Fruit fly (Drosophila melanogaster) whole organism, adult: ENCODE measurements around the gene CREG.

Experiments used
- CG11617 ChIP-seq: fragments of 200-800 bp; sonication (Bioruptor generic); optimal IDR thresholded peaks from 2 replicates; lab custom pipeline; 2017; ENCODE audit warnings: mild to moderate bottlenecking, missing biosample characterization, missing genetic modification reagents, missing genetic modification characterization
- CG12768 ChIP-seq: fragments of 200-800 bp; sonication (Bioruptor generic); optimal IDR thresholded peaks from 2 replicates; lab custom pipeline; 2017; ENCODE audit warnings: missing biosample characterization, missing genetic modification characterization, mild to moderate bottlenecking, moderate library complexity, missing genetic modification reagents
- CG14711 ChIP-seq: fragments of 200-800 bp; sonication (Bioruptor generic); optimal IDR thresholded peaks from 2 replicates; lab custom pipeline; 2018; ENCODE audit warnings: missing biosample characterization, mild to moderate bottlenecking, missing genetic modification characterization, moderate library complexity
- CG1620 ChIP-seq: fragments of 200-800 bp; sonication (Bioruptor generic); optimal IDR thresholded peaks from 2 replicates; lab custom pipeline; 2016; ENCODE audit warnings: missing biosample characterization, missing genetic modification characterization
- CG33017 ChIP-seq: fragments of 200-800 bp; sonication (Bioruptor generic); optimal IDR thresholded peaks from 2 replicates; lab custom pipeline; 2018; ENCODE audit warnings: missing biosample characterization, mild to moderate bottlenecking, missing genetic modification characterization, moderate library complexity
- CG5204 ChIP-seq: fragments of 200-800 bp; sonication (Bioruptor generic); optimal IDR thresholded peaks from 2 replicates; lab custom pipeline; 2016; ENCODE audit warnings: missing biosample characterization, missing genetic modification characterization
- CG7045 ChIP-seq: fragments of 200-800 bp; sonication (Bioruptor generic); optimal IDR thresholded peaks from 2 replicates; lab custom pipeline; 2017; ENCODE audit warnings: missing biosample characterization, mild to moderate bottlenecking, missing genetic modification characterization
- CG7101 ChIP-seq: fragments of 200-800 bp; sonication (Bioruptor generic); optimal IDR thresholded peaks from 2 replicates; lab custom pipeline; 2018; ENCODE audit warnings: missing biosample characterization, mild to moderate bottlenecking, missing genetic modification characterization, moderate library complexity
- Clk ChIP-seq: fragments of 200-800 bp; sonication (Bioruptor generic); optimal IDR thresholded peaks from 2 replicates; lab custom pipeline; 2017; ENCODE audit warnings: missing biosample characterization, missing genetic modification characterization
- Crg-1 ChIP-seq: fragments of 200-800 bp; sonication (Bioruptor generic); optimal IDR thresholded peaks from 2 replicates; lab custom pipeline; 2016; ENCODE audit warnings: missing biosample characterization, missing genetic modification characterization
- Hr96 ChIP-seq: fragments of 200-800 bp; sonication (Bioruptor generic); optimal IDR thresholded peaks from 2 replicates; lab custom pipeline; 2016; ENCODE audit warnings: missing biosample characterization, missing genetic modification characterization
- Mnt ChIP-seq: fragments of 200-800 bp; sonication (Bioruptor generic); optimal IDR thresholded peaks from 2 replicates; lab custom pipeline; 2016; ENCODE audit warnings: missing biosample characterization, mild to moderate bottlenecking, missing genetic modification characterization
- bab1 ChIP-seq: fragments of 200-800 bp; sonication (Bioruptor generic); optimal IDR thresholded peaks from 3 replicates; lab custom pipeline; 2019; ENCODE audit warnings: missing biosample characterization, mild to moderate bottlenecking, missing genetic modification characterization, moderate library complexity
- cic ChIP-seq: fragments of 200-800 bp; sonication (Bioruptor generic); optimal IDR thresholded peaks from 2 replicates; lab custom pipeline; 2017; ENCODE audit warnings: missing biosample characterization, mild to moderate bottlenecking, missing genetic modification characterization, moderate library complexity
- cnc ChIP-seq, 2 experiments: fragments of >200 bp; optimal IDR thresholded peaks; 2 replicates each; lab custom pipeline; 2017
- kay ChIP-seq: fragments of 200-800 bp; sonication (Bioruptor generic); peaks from one replicate; lab custom pipeline; 2016; ENCODE audit warnings: missing biosample characterization, missing genetic modification characterization, borderline replicate concordance
- ovo ChIP-seq: fragments of 200-800 bp; sonication (Bioruptor generic); optimal IDR thresholded peaks from 2 replicates; lab custom pipeline; 2016; ENCODE audit warnings: missing biosample characterization, missing genetic modification characterization
- pad ChIP-seq: fragments of 200-800 bp; sonication (Bioruptor generic); optimal IDR thresholded peaks from 3 replicates; lab custom pipeline; 2017; ENCODE audit warnings: missing biosample characterization, missing genetic modification characterization, mild to moderate bottlenecking, moderate library complexity, missing genetic modification reagents
- tj ChIP-seq: fragments of 200-800 bp; sonication (Bioruptor generic); optimal IDR thresholded peaks from 3 replicates; lab custom pipeline; 2017; ENCODE audit warnings: missing biosample characterization, mild to moderate bottlenecking, missing genetic modification characterization, moderate library complexity
- toe ChIP-seq: fragments of 200-800 bp; sonication (Bioruptor generic); optimal IDR thresholded peaks from 2 replicates; lab custom pipeline; 2016; ENCODE audit warnings: missing biosample characterization, missing genetic modification characterization

Gene CREG

DNA sequence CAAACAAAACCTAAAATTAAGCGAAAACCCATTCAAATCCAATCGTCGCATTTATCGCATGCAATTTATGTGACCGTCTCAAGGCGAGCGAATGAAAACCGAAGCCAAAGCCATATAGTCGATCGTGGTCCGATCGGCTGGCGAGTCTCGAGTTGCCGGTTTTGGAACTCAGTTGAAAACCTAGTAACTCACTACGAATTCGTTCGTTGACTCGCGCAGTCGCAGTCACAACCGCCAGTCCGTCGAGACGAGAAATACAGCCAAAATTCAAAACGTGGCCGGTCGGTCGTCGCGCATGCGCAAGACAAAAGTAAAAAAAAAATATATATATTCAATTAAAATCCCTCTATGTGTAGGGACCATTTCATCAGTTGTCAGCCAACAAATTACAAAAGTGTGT is 14.7 kb downstream of the CREG start, which contains the start of gene lute:
TSS of gene lute (plus strand) at position 203 of the 400 bp plus-strand sequence.
- TF ChIP-seq tj (peak; percentile 44), CG33017 (tag; lab: Kevin White, UChicago) (no peak), kay (peak; percentile 56), cic (GFP tag; lab: Kevin White, UChicago) (no peak), cnc (optimal IDR thresholded peaks at IDR 0.05; lab: Kevin White, UChicago) (no peak), pad (GFP tag; lab: Kevin White, UChicago) (no peak)

DNA sequence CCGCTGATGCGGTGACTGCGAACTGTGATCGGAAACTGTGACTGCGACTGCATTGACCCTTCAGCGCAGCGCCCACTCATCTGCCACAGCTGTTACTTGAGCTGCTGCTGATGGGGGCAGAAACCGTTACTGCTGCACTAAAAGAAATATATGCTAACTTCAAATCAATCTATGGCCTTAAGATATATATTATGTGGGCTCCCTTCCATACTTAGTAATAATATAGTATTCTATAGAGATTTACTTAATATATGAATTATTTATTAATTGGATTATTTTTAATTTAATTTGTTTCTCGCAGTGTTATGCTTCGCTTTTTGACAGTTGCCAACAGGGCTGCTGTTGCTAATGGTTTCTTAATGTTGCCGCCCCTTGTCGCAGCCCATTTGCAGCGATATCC is 15.4 kb downstream of the CREG start:
- TF ChIP-seq pad (GFP tag; lab: Kevin White, UChicago) (no peak), CG7101 (tag; lab: Kevin White, UChicago) (no peak), tj (no peak), CG7045 (GFP tag; lab: Kevin White, UChicago) (no peak), toe (GFP tag; lab: Kevin White, UChicago) (no peak), CG33017 (tag; lab: Kevin White, UChicago) (no peak), CG11617 (no peak), kay (no peak), CG1620 (no peak), Crg-1 (no peak), Hr96 (GFP tag; lab: Kevin White, UChicago) (no peak), CG5204 (GFP tag; lab: Kevin White, UChicago) (no peak), CG14711 (no peak), ovo (GFP tag; lab: Kevin White, UChicago) (no peak), cnc (optimal IDR thresholded peaks at IDR 0.05; lab: Kevin White, UChicago) (no peak), Mnt (GFP tag; lab: Kevin White, UChicago) (no peak), Clk (GFP tag; lab: Kevin White, UChicago) (no peak)

DNA sequence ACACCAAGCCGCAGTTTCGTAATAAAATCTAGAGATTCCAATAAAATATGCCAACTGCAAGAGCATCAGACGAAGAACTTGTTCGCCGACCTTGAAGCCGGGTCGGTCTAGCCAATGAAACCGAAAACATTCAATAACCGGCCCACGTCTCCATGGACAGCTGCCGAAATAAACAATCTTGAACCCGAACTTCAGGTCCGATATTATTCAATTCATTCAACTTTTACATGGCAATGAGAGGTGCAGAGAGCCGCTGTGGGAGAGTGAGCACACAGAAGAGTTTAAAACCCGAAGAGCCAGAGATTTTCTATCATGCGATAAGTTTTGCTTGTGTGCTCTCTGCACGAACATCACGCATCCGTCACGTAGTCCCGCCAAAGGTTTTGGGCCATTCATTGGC is 16.9 kb downstream of the CREG start:
- TF ChIP-seq Clk (GFP tag; lab: Kevin White, UChicago) (no peak), CG12768 (GFP tag; lab: Kevin White, UChicago) (no peak), CG7101 (tag; lab: Kevin White, UChicago) (no peak), CG7045 (GFP tag; lab: Kevin White, UChicago) (no peak), kay (no peak), tj (no peak), Crg-1 (no peak), ovo (GFP tag; lab: Kevin White, UChicago) (no peak), CG33017 (tag; lab: Kevin White, UChicago) (no peak), CG5204 (GFP tag; lab: Kevin White, UChicago) (no peak), bab1 (no peak), Hr96 (GFP tag; lab: Kevin White, UChicago) (no peak), CG1620 (no peak), pad (GFP tag; lab: Kevin White, UChicago) (no peak), Mnt (GFP tag; lab: Kevin White, UChicago) (no peak), toe (GFP tag; lab: Kevin White, UChicago) (no peak), cnc (optimal IDR thresholded peaks at IDR 0.05; lab: Kevin White, UChicago) (no peak)

DNA sequence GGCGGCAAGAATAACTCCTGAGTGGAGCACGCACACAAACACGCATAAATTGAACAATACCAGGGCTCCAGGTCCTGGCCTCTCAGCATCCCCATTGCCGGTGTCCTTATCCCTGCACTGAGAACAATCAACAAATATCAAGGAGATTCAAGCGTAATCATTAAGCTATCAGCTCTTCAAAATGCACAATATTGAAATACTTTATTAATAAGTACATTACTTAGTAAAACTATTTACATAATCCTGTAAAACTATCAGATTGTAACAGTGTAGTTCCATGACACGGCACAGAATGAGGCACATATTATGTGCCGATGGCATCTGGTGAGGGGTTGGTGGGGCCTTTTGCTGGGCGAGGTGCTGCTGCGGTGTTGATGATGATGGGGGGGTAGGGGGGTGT is 23.3 kb downstream of the CREG start:
- TF ChIP-seq ovo (GFP tag; lab: Kevin White, UChicago) (no peak), bab1 (no peak), CG1620 (no peak), kay (no peak), toe (GFP tag; lab: Kevin White, UChicago) (no peak), CG7045 (GFP tag; lab: Kevin White, UChicago) (no peak), CG33017 (tag; lab: Kevin White, UChicago) (no peak)

DNA sequence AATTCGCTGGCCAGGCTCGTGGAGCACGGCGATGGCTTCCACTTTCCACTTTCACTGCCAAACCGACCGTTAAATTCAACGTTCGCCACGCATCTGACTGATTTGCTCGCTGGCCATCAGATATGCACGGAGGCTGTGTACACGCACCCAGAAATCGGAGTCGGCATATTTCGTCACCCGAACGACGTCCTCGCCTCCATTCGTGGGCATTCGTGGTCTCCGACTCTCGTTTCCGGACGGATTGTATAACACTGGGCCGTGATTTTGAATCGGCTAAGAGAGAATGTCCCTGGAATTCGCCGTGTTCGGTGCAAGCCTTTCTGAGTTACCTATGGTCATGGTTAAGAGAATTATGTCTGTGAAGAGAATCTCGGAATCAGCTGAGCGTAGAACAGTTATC is 28.4 kb downstream of the CREG start, which contains the start of gene beat-IIa:
TSS of gene beat-IIa (minus strand) at position 97 of the 400 bp plus-strand sequence.
- TF ChIP-seq CG7045 (GFP tag; lab: Kevin White, UChicago): no peak
- TF ChIP-seq pad (GFP tag; lab: Kevin White, UChicago): no peak
- TF ChIP-seq toe (GFP tag; lab: Kevin White, UChicago): no peak
- no peak for TF ChIP-seq Crg-1
- no peak for TF ChIP-seq Mnt (GFP tag; lab: Kevin White, UChicago)
- no peak for TF ChIP-seq kay
- no peak for TF ChIP-seq CG11617
- no peak for TF ChIP-seq CG7101 (tag; lab: Kevin White, UChicago)
- TF ChIP-seq tj: no peak
- TF ChIP-seq CG12768 (GFP tag; lab: Kevin White, UChicago): no peak

DNA sequence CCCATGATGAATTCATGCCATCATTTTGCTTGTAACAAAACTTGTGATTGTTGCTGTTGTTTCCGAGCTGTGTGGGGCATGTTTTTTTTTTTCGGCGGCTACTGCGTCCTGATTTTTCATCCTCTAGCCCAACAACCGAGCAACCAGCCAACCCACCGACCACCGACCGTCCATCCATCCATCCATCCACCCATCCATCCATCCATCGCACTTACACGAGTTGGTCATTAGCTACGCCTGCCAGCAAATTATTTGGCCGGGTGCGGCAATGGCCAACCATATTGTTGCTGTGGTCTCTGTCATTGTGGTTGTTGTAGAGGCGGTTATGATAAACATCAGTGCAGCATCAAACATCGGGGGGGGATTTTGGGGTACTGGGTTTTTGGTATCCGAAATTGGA is 35.1 kb downstream of the CREG start:
- TF ChIP-seq CG12768 (GFP tag; lab: Kevin White, UChicago) (no peak), ovo (GFP tag; lab: Kevin White, UChicago) (no peak), cic (GFP tag; lab: Kevin White, UChicago) (no peak), CG14711 (no peak), Hr96 (GFP tag; lab: Kevin White, UChicago) (no peak), CG7045 (GFP tag; lab: Kevin White, UChicago) (no peak), Clk (GFP tag; lab: Kevin White, UChicago) (no peak)

DNA sequence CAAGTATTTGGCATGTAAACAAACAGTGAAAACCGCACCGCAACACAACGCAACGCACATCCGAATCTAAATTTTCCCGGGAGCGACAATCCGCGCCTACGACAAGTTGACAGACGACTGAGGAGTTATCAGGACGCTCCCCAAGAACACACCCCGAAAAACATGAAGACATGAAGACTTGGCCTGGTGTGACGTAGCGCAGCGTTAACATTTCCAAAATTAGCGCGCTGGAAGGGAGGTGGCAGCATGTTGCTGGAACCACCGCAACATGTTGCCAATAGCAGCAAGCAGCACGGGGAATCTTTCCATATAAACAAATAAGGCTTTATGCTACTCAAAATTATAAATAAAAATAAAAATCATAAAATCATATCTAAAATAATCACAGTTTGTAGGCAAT is 48.2 kb downstream of the CREG start:
- no peak for TF ChIP-seq kay
- TF ChIP-seq CG7101 (tag; lab: Kevin White, UChicago): no peak
- TF ChIP-seq CG1620: no peak
- TF ChIP-seq tj: no peak
